Worm (Caenorhabditis elegans): ENCODE results near the gene mdf-2.

mdf-2 gene

ce11 chrIV:2603556-2604021, 37.3 kb downstream of the mdf-2 start (continued):
- peak; percentile 37 for TF ChIP-seq lin-38 (GFP tag; IDR thresholded peaks at IDR 0.05)
- peak; percentile 31 for TF ChIP-seq nhr-77 (tag; optimal IDR thresholded peaks at IDR 0.05)
- TF ChIP-seq set-16 (GFP tag; IDR thresholded peaks at IDR 0.05) = peak; percentile 74
- TF ChIP-seq lin-39 (tag; optimal IDR thresholded peaks at IDR 0.05) = no peak
- no peak for TF ChIP-seq mxl-2 (GFP tag; conservative IDR thresholded peaks at IDR 0.05)
- no peak for TF ChIP-seq rbr-2 (tag; optimal IDR thresholded peaks at IDR 0.05)
- peak; percentile 89 for TF ChIP-seq hlh-30 (tag; optimal IDR thresholded peaks at IDR 0.05; ENCODE audit: insufficient read depth)

- no peak for TF ChIP-seq lsy-2 (tag; optimal IDR thresholded peaks at IDR 0.05)
- no peak for TF ChIP-seq zag-1 (tag; optimal IDR thresholded peaks at IDR 0.05)
- peak; percentile 55 for TF ChIP-seq snpc-1.2 (GFP tag; IDR thresholded peaks at IDR 0.05)
- TF ChIP-seq lin-39 (tag; optimal IDR thresholded peaks at IDR 0.05) = no peak
- TF ChIP-seq set-16 (GFP tag; IDR thresholded peaks at IDR 0.05) = peak; percentile 76
- TF ChIP-seq nhr-11 (tag; optimal IDR thresholded peaks at IDR 0.05) = no peak
- TF ChIP-seq gei-8 (GFP tag; optimal IDR thresholded peaks at IDR 0.05) = no peak
- TF ChIP-seq Y75B8A.6 (GFP tag; IDR thresholded peaks at IDR 0.05) = no peak
- no peak for TF ChIP-seq nhr-237 (tag; optimal IDR thresholded peaks at IDR 0.05)
- TF ChIP-seq madf-9 (GFP tag; conservative IDR thresholded peaks at IDR 0.05) = peak; percentile 59; the same call in 1 of the 2 replicates
- TF ChIP-seq mdt-29 (GFP tag; IDR thresholded peaks at IDR 0.05) = no peak
- TF ChIP-seq egl-27 (tag; optimal IDR thresholded peaks at IDR 0.05) = no peak
- TF ChIP-seq nhr-48 (tag; optimal IDR thresholded peaks at IDR 0.05) = no peak
- TF ChIP-seq dve-1 (tag; optimal IDR thresholded peaks at IDR 0.05; ENCODE audit: insufficient read depth) = no peak
- no peak for TF ChIP-seq daf-12 (tag; optimal IDR thresholded peaks at IDR 0.05)
- peak; percentile 43; the same call in 1 of the 2 replicates for TF ChIP-seq ctbp-1 (GFP tag; IDR thresholded peaks at IDR 0.05)
- TF ChIP-seq ama-1 (optimal IDR thresholded peaks at IDR 0.05) = no peak
- TF ChIP-seq dmd-6 (GFP tag; IDR thresholded peaks at IDR 0.05) = no peak
- TF ChIP-seq mes-2 (tag; optimal IDR thresholded peaks at IDR 0.05; ENCODE audit: poor library complexity, severe bottlenecking) = no peak
- no peak for TF ChIP-seq fos-1 (tag; optimal IDR thresholded peaks at IDR 0.05)
- no peak for TF ChIP-seq cey-2 (tag; optimal IDR thresholded peaks at IDR 0.05; ENCODE audit: borderline replicate concordance, insufficient read depth)
- TF ChIP-seq madf-5 (GFP tag; IDR thresholded peaks at IDR 0.05) = no peak; a peak in 1 of 4 replicates
- TF ChIP-seq egl-43 (GFP tag; IDR thresholded peaks at IDR 0.05) = peak; percentile 70; the same call in 1 of the 2 replicates
- no peak for TF ChIP-seq lin-29 (GFP tag; IDR thresholded peaks at IDR 0.05)
- TF ChIP-seq F26F4.8 (GFP tag; conservative IDR thresholded peaks at IDR 0.05) = no peak
- TF ChIP-seq daf-16 (GFP tag; optimal IDR thresholded peaks at IDR 0.05) = no peak
- no peak for TF ChIP-seq daf-16 (tag; optimal IDR thresholded peaks at IDR 0.05)
- TF ChIP-seq T26A8.4 (GFP tag; IDR thresholded peaks at IDR 0.05) = peak; percentile 62; the same call in 1 of the 2 replicates
- TF ChIP-seq mep-1 (tag; optimal IDR thresholded peaks at IDR 0.05) = no peak
- 0 out of 2 replicates have a peak, but pooled peaks have one; percentile 42 for TF ChIP-seq lim-7 (GFP tag; IDR thresholded peaks at IDR 0.05)
- no peak for TF ChIP-seq pqm-1 (tag; optimal IDR thresholded peaks at IDR 0.05)
- TF ChIP-seq hlh-11 (tag; optimal IDR thresholded peaks at IDR 0.05) = no peak
- no peak for TF ChIP-seq ztf-11 (tag; optimal IDR thresholded peaks at IDR 0.05)
- TF ChIP-seq ceh-28 (tag; optimal IDR thresholded peaks at IDR 0.05) = no peak
- no peak for TF ChIP-seq R02D3.7 (tag; optimal IDR thresholded peaks at IDR 0.05)
- TF ChIP-seq ZK337.2 (GFP tag; IDR thresholded peaks at IDR 0.05) = 0 out of 2 replicates have a peak, but pooled peaks have one; percentile 18
- no peak for TF ChIP-seq F49E8.2 (tag; optimal IDR thresholded peaks at IDR 0.05; ENCODE audit: borderline replicate concordance)
- 0 out of 2 replicates have a peak, but pooled peaks have one; percentile 22 for TF ChIP-seq php-3 (GFP tag; IDR thresholded peaks at IDR 0.05)
- TF ChIP-seq tag-97 (GFP tag; IDR thresholded peaks at IDR 0.05) = 0 out of 2 replicates have a peak, but pooled peaks have one; percentile 14
- TF ChIP-seq zfp-3 (GFP tag; conservative IDR thresholded peaks at IDR 0.05) = 0 out of 2 replicates have a peak, but pooled peaks have one; percentile 41
- no peak for TF ChIP-seq ceh-32 (tag; optimal IDR thresholded peaks at IDR 0.05; ENCODE audit: poor library complexity)
- no peak for TF ChIP-seq daf-8 (GFP tag; IDR thresholded peaks at IDR 0.05)
- TF ChIP-seq pha-4 (GFP tag; IDR thresholded peaks at IDR 0.05) = 0 out of 2 replicates have a peak, but pooled peaks have one; percentile 43
- TF ChIP-seq pha-4 (tag; optimal IDR thresholded peaks at IDR 0.05) = no peak
Observed at ce11 chrIV:2602862-2603189, 38.1 kb downstream of the mdf-2 start.
